Worm (Caenorhabditis elegans): ENCODE results near the gene nhr-22.

ce11 chrII:6484876-6485526 lies 35.4 kb upstream of the nhr-22 start, which contains the start of the genes lido-16 and plpp-1.2:
- no peak for TF ChIP-seq snpc-4 (tag; optimal IDR thresholded peaks at IDR 0.05)
- TF ChIP-seq lsy-2 (tag; optimal IDR thresholded peaks at IDR 0.05): no peak
- TF ChIP-seq nhr-25 (tag; optimal IDR thresholded peaks at IDR 0.05): no peak
- TF ChIP-seq unc-39 (tag; optimal IDR thresholded peaks at IDR 0.05): no peak
- no peak for TF ChIP-seq elt-3 (tag; optimal IDR thresholded peaks at IDR 0.05)
- TF ChIP-seq nhr-23 (tag; optimal IDR thresholded peaks at IDR 0.05): no peak
- TF ChIP-seq ztf-1 (GFP tag; conservative IDR thresholded peaks at IDR 0.05): no peak
